Worm (Caenorhabditis elegans): Measurements from ENCODE around the gene ptrn-1.

Gene ptrn-1

ce11 chrX:17058340-17058739 lies 28.3 kb upstream of the ptrn-1 start:
- TF ChIP-seq ets-7 (tag; optimal IDR thresholded peaks at IDR 0.05) (no peak), ceh-13 (GFP tag; optimal IDR thresholded peaks at IDR 0.05) (no peak), hnd-1 (tag; optimal IDR thresholded peaks at IDR 0.05) (no peak), tbx-11 (GFP tag; IDR thresholded peaks at IDR 0.05) (no peak), pes-1 (GFP tag; IDR thresholded peaks at IDR 0.05) (no peak), hmbx-1 (tag; optimal IDR thresholded peaks at IDR 0.05) (no peak), ama-1 (optimal IDR thresholded peaks at IDR 0.05) (no peak), tbx-37 (GFP tag; conservative IDR thresholded peaks at IDR 0.05) (no peak), B0310.2 (tag; optimal IDR thresholded peaks at IDR 0.05) (no peak), F13C5.2 (tag; optimal IDR thresholded peaks at IDR 0.05) (no peak)

DNA sequence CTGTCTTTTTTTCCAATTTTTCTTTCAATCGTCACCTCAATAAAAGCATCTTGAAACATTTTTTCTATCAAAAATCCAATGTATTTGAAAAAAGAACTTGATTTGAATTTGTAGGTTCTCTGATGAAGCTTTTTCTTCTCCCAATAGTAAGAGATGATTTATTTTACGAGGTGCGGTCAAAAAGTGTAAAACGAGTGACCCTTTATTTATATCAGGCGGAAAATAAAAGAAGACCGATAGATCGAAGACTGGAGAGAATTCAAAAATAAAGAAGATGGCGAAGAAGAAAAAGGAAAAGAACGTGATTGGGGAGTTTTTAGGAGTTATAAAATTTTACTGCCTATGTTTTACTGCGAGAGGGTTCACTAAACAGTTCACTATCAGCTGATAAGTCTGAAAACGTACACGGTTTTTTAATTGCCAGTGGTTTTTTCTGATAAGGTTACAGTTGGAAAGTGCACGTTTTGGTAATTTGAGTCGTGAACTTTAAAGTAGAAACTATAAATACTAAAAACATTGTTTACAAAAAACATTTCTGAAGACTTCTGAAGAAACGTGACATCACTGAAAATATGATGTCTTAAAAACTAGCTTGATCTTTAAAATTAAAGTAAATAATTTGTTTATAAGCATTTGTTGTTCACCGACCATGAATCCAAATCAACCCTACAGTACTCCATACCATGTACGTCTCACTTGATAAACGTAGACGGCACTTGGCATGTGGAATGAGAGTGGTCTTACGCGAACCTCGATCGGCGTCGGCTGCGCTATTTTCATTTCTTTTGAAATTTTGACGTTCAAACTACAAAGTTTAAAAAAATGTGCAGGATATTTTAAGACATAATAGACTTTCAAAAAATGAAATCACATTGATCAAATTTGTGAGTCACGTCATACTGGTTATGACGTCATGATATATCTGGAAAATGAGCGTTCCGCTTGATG lies 26.1 kb upstream of the ptrn-1 start:
- TF ChIP-seq B0310.2 (tag; optimal IDR thresholded peaks at IDR 0.05) (no peak), pes-1 (GFP tag; IDR thresholded peaks at IDR 0.05) (no peak)

DNA sequence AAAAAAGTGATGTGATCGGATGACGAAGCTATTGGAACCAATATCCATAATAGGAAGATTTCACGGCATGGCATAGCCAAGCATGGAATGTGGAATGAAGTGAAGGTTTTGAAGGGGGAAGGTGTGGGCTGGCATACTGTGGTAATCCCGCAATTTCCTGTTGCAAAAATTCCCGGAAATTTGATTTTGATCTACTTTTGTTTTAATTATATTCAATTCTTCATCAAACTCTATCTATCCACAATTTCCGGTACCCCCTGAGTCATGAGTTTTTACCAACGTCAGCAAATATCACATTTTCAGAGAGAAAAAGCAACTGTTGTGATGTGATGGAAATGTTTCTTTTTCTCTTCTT lies 25.4 kb upstream of the ptrn-1 start, which contains the start of gene gcy-11:
Gene gcy-11 (minus strand): TSS at position 101 of the 355 bp plus-strand sequence.
- TF ChIP-seq ama-1 (optimal IDR thresholded peaks at IDR 0.05) (no peak), ets-7 (tag; optimal IDR thresholded peaks at IDR 0.05) (no peak), flt-1 (GFP tag; IDR thresholded peaks at IDR 0.05) (no peak), sea-1 (GFP tag; conservative IDR thresholded peaks at IDR 0.05) (no peak), B0310.2 (tag; optimal IDR thresholded peaks at IDR 0.05) (no peak), tra-4 (tag; optimal IDR thresholded peaks at IDR 0.05) (no peak), aly-1 (tag; optimal IDR thresholded peaks at IDR 0.05) (no peak), pes-1 (GFP tag; IDR thresholded peaks at IDR 0.05) (no peak), ceh-36 (tag; optimal IDR thresholded peaks at IDR 0.05) (no peak), F13C5.2 (tag; optimal IDR thresholded peaks at IDR 0.05) (no peak), hmbx-1 (tag; optimal IDR thresholded peaks at IDR 0.05) (no peak), scrt-1 (GFP tag; IDR thresholded peaks at IDR 0.05) (no peak), tbx-11 (GFP tag; IDR thresholded peaks at IDR 0.05) (no peak), ceh-13 (GFP tag; optimal IDR thresholded peaks at IDR 0.05) (no peak), hmg-4 (GFP tag; optimal IDR thresholded peaks at IDR 0.05) (no peak), tbx-37 (GFP tag; conservative IDR thresholded peaks at IDR 0.05) (no peak)

- TF ChIP-seq sea-1 (GFP tag; conservative IDR thresholded peaks at IDR 0.05) (no peak), tra-4 (tag; optimal IDR thresholded peaks at IDR 0.05) (no peak)
Observed at ce11 chrX:17054121-17054520, 24.1 kb upstream of the ptrn-1 start.

ce11 chrX:17045529-17045928 lies 15.5 kb upstream of the ptrn-1 start, which contains the start of gene C30G4.2:
TSS of gene C30G4.2 (minus strand) at chrX:17045629.
- TF ChIP-seq sea-1 (GFP tag; conservative IDR thresholded peaks at IDR 0.05) (no peak), ama-1 (optimal IDR thresholded peaks at IDR 0.05) (no peak), tbx-11 (GFP tag; IDR thresholded peaks at IDR 0.05) (no peak), tbx-37 (GFP tag; conservative IDR thresholded peaks at IDR 0.05) (no peak), ceh-36 (tag; optimal IDR thresholded peaks at IDR 0.05) (no peak), pes-1 (GFP tag; IDR thresholded peaks at IDR 0.05) (no peak), tra-4 (tag; optimal IDR thresholded peaks at IDR 0.05) (no peak)

- TF ChIP-seq tra-4 (tag; optimal IDR thresholded peaks at IDR 0.05) (no peak), flt-1 (GFP tag; IDR thresholded peaks at IDR 0.05) (no peak), hmbx-1 (tag; optimal IDR thresholded peaks at IDR 0.05) (no peak), ama-1 (optimal IDR thresholded peaks at IDR 0.05) (no peak), tbx-11 (GFP tag; IDR thresholded peaks at IDR 0.05) (no peak), ceh-36 (tag; optimal IDR thresholded peaks at IDR 0.05) (no peak), B0310.2 (tag; optimal IDR thresholded peaks at IDR 0.05) (no peak), sea-1 (GFP tag; conservative IDR thresholded peaks at IDR 0.05) (no peak), pes-1 (GFP tag; IDR thresholded peaks at IDR 0.05) (no peak), tbx-37 (GFP tag; conservative IDR thresholded peaks at IDR 0.05) (no peak), hnd-1 (tag; optimal IDR thresholded peaks at IDR 0.05) (no peak), scrt-1 (GFP tag; IDR thresholded peaks at IDR 0.05) (no peak), ets-7 (tag; optimal IDR thresholded peaks at IDR 0.05) (no peak)
Observed at ce11 chrX:17042946-17043345, 12.9 kb upstream of the ptrn-1 start, which contains the start of gene F35B3.7. TSS of gene F35B3.7 (minus strand) at chrX:17043078.

DNA sequence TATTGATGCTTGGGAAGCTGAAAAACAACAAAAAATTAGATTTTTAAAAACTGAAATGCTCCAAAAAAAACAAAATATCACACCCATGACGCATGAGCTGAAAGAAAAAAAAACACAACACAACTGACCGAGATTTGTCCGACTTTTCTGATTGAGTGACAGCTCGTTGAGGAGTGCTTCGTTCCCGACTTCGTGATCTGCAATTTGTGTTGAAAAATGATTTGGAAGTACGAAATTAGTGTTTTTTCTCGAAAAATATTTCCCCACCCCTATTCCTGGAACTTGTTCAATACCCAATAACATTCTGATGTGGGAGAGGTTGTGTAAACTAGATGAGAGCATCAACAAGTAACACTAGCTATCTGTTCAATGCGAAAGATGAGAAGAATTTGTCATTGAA lies 11.6 kb upstream of the ptrn-1 start:
- TF ChIP-seq B0310.2 (tag; optimal IDR thresholded peaks at IDR 0.05) (no peak), sea-1 (GFP tag; conservative IDR thresholded peaks at IDR 0.05) (no peak), ceh-36 (tag; optimal IDR thresholded peaks at IDR 0.05) (no peak), flt-1 (GFP tag; IDR thresholded peaks at IDR 0.05) (no peak), tbx-11 (GFP tag; IDR thresholded peaks at IDR 0.05) (no peak), tra-4 (tag; optimal IDR thresholded peaks at IDR 0.05) (no peak), hnd-1 (tag; optimal IDR thresholded peaks at IDR 0.05) (no peak), aly-1 (tag; optimal IDR thresholded peaks at IDR 0.05) (no peak), hmbx-1 (tag; optimal IDR thresholded peaks at IDR 0.05) (no peak)

DNA sequence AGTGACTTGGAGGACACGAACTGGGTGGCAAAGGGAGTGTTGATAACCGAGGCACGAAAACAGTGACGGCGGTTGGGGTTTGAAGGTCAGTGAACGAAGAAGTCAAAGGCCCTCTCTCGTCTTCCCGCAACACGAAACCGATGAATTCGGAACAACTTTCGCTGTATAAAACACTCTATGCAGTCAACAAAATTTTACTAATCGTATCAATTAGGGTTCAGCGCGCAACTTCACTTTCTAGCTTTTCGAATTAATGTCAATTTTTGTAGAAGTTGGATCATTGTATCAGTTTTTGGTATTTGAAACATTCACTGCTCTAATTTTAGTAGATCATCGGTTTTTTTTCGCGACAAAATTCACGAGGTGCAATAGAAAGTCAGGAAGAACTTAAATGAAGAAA lies 8.6 kb upstream of the ptrn-1 start:
- TF ChIP-seq hnd-1 (tag; optimal IDR thresholded peaks at IDR 0.05) (no peak), aly-1 (tag; optimal IDR thresholded peaks at IDR 0.05) (no peak)
